Fruit fly (Drosophila melanogaster) Kc167 (cell line): Measurements from ENCODE around the gene CG42538.

Experiments used
- Myc ChIP-seq: fragments of >200 bp; optimal IDR thresholded peaks from 2 replicates; lab custom pipeline; 2017; ENCODE audit warnings: missing external identifiers
- Sin3A ChIP-seq: fragments of >200 bp; optimal IDR thresholded peaks from 2 replicates; lab custom pipeline; 2018; ENCODE audit warnings: missing external identifiers
- h ChIP-seq: fragments of >200 bp; optimal IDR thresholded peaks from 3 replicates; lab custom pipeline; 2018; ENCODE audit warnings: missing external identifiers
- psq ChIP-seq: fragments of >200 bp; optimal IDR thresholded peaks from 2 replicates; lab custom pipeline; 2017; ENCODE audit warnings: missing external identifiers
- ttk ChIP-seq: sonication (Bioruptor generic); optimal IDR thresholded peaks from 2 replicates; lab custom pipeline; 2017; ENCODE audit warnings: missing external identifiers

DNA sequence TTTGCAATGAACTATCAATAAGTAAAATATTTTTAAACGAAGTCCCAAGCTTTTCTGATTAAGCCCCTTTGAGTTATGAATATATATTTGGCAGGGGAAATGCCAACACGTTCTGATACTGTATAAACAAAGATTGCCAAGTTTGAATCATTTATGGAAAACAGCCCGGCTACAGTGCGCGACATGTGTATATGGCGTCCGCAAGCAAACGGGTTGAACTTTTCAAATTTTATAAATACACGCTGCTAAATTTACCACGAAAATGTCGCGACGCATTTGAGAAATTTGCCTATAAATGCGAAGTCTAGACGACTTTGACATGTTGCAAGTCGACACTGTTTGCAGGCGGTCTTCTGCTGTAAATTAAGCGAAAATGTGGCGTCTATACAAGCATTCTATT lies 13.8 kb downstream of the CG42538 start:
- TF ChIP-seq ttk: no peak
- TF ChIP-seq h (lab: Kevin White, UChicago): no peak
- no peak for TF ChIP-seq psq (lab: Kevin White, UChicago)
- no peak for TF ChIP-seq Sin3A (lab: Kevin White, UChicago)
- TF ChIP-seq Myc: no peak
